Fruit fly (Drosophila melanogaster): ENCODE data around the gene CG42327.

The CG42327 gene

dm6 chr3R:11628416-11629041, 27.4 kb upstream of the CG42327 start, which contains the start of gene CG14712 (continued):
- TF ChIP-seq row (GFP tag; IDR thresholded peaks at IDR 0.05), result peak; percentile 51; the same call in 2 of the 3 replicates
- no peak for TF ChIP-seq CG15696 (tag; optimal IDR thresholded peaks at IDR 0.05)
- TF ChIP-seq phol (tag; optimal IDR thresholded peaks at IDR 0.05), result peak; percentile 72
- no peak for TF ChIP-seq ranshi (GFP tag; IDR thresholded peaks at IDR 0.05)
- TF ChIP-seq ems (GFP tag; optimal IDR thresholded peaks at IDR 0.05), result peak; percentile 7
- TF ChIP-seq tna (GFP tag; IDR thresholded peaks at IDR 0.05; ENCODE audit: partially characterized antibody), result no peak
- peak; percentile 12 for TF ChIP-seq Hsf (GFP tag; optimal IDR thresholded peaks at IDR 0.05)
- peak; percentile 44 for TF ChIP-seq CG34224 (GFP tag; IDR thresholded peaks at IDR 0.05; ENCODE audit: partially characterized antibody)
- TF ChIP-seq CG33213 (GFP tag; optimal IDR thresholded peaks at IDR 0.05), result peak; percentile 13
- TF ChIP-seq dmrt99B (tag; optimal IDR thresholded peaks at IDR 0.05), result no peak
- no peak for TF ChIP-seq CG14014 (GFP tag; IDR thresholded peaks at IDR 0.05)
- 0 out of 3 replicates have a peak, but pooled peaks have one; percentile 34 for TF ChIP-seq vnd (GFP tag; IDR thresholded peaks at IDR 0.05; ENCODE audit: partially characterized antibody)
- peak; percentile 48; the same call in 1 of the 2 replicates for TF ChIP-seq nerfin-2 (GFP tag; IDR thresholded peaks at IDR 0.05; ENCODE audit: partially characterized antibody)
- peak; percentile 50; the same call in 1 of the 3 replicates for TF ChIP-seq knrl (GFP tag; IDR thresholded peaks at IDR 0.05; ENCODE audit: partially characterized antibody)
- TF ChIP-seq pb (GFP tag; optimal IDR thresholded peaks at IDR 0.05), result no peak
- TF ChIP-seq CG2120 (GFP tag; optimal IDR thresholded peaks at IDR 0.05), result peak; percentile 48
- TF ChIP-seq Drgx (GFP tag; IDR thresholded peaks at IDR 0.05), result no peak
- TF ChIP-seq CG4707 (GFP tag; optimal IDR thresholded peaks at IDR 0.05), result no peak
- TF ChIP-seq Sry-δ (GFP tag; optimal IDR thresholded peaks at IDR 0.05), result peak; percentile 68
- TF ChIP-seq eve (GFP tag; optimal IDR thresholded peaks at IDR 0.05), result no peak
- TF ChIP-seq CG6791 (GFP tag; IDR thresholded peaks at IDR 0.05; ENCODE audit: partially characterized antibody), result 0 out of 3 replicates have a peak, but pooled peaks have one; percentile 40
- peak; percentile 68 for TF ChIP-seq CG12391 (tag; optimal IDR thresholded peaks at IDR 0.05)
- peak; percentile 46 for TF ChIP-seq lbe (GFP tag; optimal IDR thresholded peaks at IDR 0.05)
- peak; percentile 35 for TF ChIP-seq CG12299 (tag; optimal IDR thresholded peaks at IDR 0.05)
- TF ChIP-seq gfzf (GFP tag; optimal IDR thresholded peaks at IDR 0.05), result peak; percentile 83
- TF ChIP-seq CG14710 (tag; optimal IDR thresholded peaks at IDR 0.05), result peak; percentile 96
- no peak for TF ChIP-seq Gug (GFP tag; IDR thresholded peaks at IDR 0.05)
- peak; percentile 16; the same call in 1 of the 3 replicates for TF ChIP-seq CG34422 (GFP tag; IDR thresholded peaks at IDR 0.05)
- peak; percentile 38 for TF ChIP-seq sug (tag; optimal IDR thresholded peaks at IDR 0.05)
- peak; percentile 64 for TF ChIP-seq bbx (GFP tag; IDR thresholded peaks at IDR 0.05; ENCODE audit: partially characterized antibody)
- no peak for TF ChIP-seq D19B (GFP tag; optimal IDR thresholded peaks at IDR 0.05)
- TF ChIP-seq Dfd (GFP tag; optimal IDR thresholded peaks at IDR 0.05), result no peak
- no peak for TF ChIP-seq CG10366 (GFP tag; IDR thresholded peaks at IDR 0.05)
- no peak for TF ChIP-seq Atf3 (GFP tag; optimal IDR thresholded peaks at IDR 0.05)
- peak; percentile 7 for TF ChIP-seq vfl (GFP tag; optimal IDR thresholded peaks at IDR 0.05)
- TF ChIP-seq vvl (GFP tag; IDR thresholded peaks at IDR 0.05), result 0 out of 2 replicates have a peak, but pooled peaks have one; percentile 40
- peak; percentile 55 for TF ChIP-seq HmgZ (tag; optimal IDR thresholded peaks at IDR 0.05)
- TF ChIP-seq pzg (GFP tag; optimal IDR thresholded peaks at IDR 0.05), result peak; percentile 89
- peak; percentile 2 for TF ChIP-seq NC2β (GFP tag; optimal IDR thresholded peaks at IDR 0.05)
- peak; percentile 78 for TF ChIP-seq CG13287 (GFP tag; IDR thresholded peaks at IDR 0.05; ENCODE audit: partially characterized antibody)
- TF ChIP-seq sens-2 (GFP tag; IDR thresholded peaks at IDR 0.05), result no peak
- TF ChIP-seq Adf1 (GFP tag; IDR thresholded peaks at IDR 0.05), result 0 out of 2 replicates have a peak, but pooled peaks have one; percentile 15
- no peak for TF ChIP-seq CG15479 (GFP tag; optimal IDR thresholded peaks at IDR 0.05)
- peak; percentile 48; the same call in 1 of the 2 replicates for TF ChIP-seq hbn (GFP tag; IDR thresholded peaks at IDR 0.05; ENCODE audit: partially characterized antibody)
